Worm (Caenorhabditis elegans) whole organism, L3 larva: ENCODE measurements around the gene arrd-13.

Experiments used
- R02D3.7 ChIP-seq: fragments of 150-350 bp; optimal IDR thresholded peaks from 2 replicates; lab custom pipeline; 2014; ENCODE audit warnings: missing biosample characterization, missing genetic modification characterization
- ama-1 ChIP-seq: fragments of 150-350 bp; optimal IDR thresholded peaks from 2 replicates; lab custom pipeline; 2018
- ceh-82 ChIP-seq: fragments of 150-350 bp; optimal IDR thresholded peaks from 2 replicates; lab custom pipeline; 2014; ENCODE audit warnings: missing biosample characterization, missing genetic modification characterization
- daf-12 ChIP-seq: fragments of 150-350 bp; optimal IDR thresholded peaks from 2 replicates; lab custom pipeline; 2014; ENCODE audit warnings: missing biosample characterization, missing genetic modification reagents, missing genetic modification characterization
- egl-27 ChIP-seq: sonication (generic microtip); optimal IDR thresholded peaks from 4 replicates; lab custom pipeline; 2017; ENCODE audit warnings: missing biosample characterization, missing genetic modification reagents, missing genetic modification characterization
- egl-5 ChIP-seq: fragments of 150-350 bp; optimal IDR thresholded peaks from 2 replicates; lab custom pipeline; 2017; ENCODE audit warnings: missing biosample characterization, missing genetic modification reagents, missing genetic modification characterization, inconsistent platforms
- elt-1 ChIP-seq: fragments of 150-350 bp; optimal IDR thresholded peaks from 2 replicates; lab custom pipeline; 2014; ENCODE audit warnings: missing biosample characterization, missing genetic modification characterization
- elt-2 ChIP-seq: sonication (generic microtip); optimal IDR thresholded peaks from 2 replicates; lab custom pipeline; 2016; ENCODE audit warnings: missing genetic modification reagents, mild to moderate bottlenecking, missing genetic modification characterization, missing compliant biosample characterization
- eor-1 ChIP-seq, 2 experiments: fragments of 150-350 bp; optimal IDR thresholded peaks; 2 replicates each; lab custom pipeline; 2014 to 2018; ENCODE audit warnings: missing biosample characterization in 2 of 2, missing genetic modification characterization in 2 of 2
- fkh-10 ChIP-seq: sonication (generic microtip); optimal IDR thresholded peaks from 2 replicates; lab custom pipeline; 2017; ENCODE audit warnings: missing biosample characterization, missing genetic modification reagents, missing genetic modification characterization
- fkh-2 ChIP-seq: fragments of 150-350 bp; optimal IDR thresholded peaks from 2 replicates; lab custom pipeline; 2014; ENCODE audit warnings: missing biosample characterization, missing genetic modification reagents, missing genetic modification characterization
- fos-1 ChIP-seq: fragments of 150-350 bp; optimal IDR thresholded peaks from 2 replicates; lab custom pipeline; 2014; ENCODE audit warnings: missing biosample characterization, missing genetic modification characterization
- hmg-11 ChIP-seq: sonication (generic microtip); optimal IDR thresholded peaks from 2 replicates; lab custom pipeline; 2016; ENCODE audit warnings: missing genetic modification characterization, missing compliant biosample characterization
- lin-15B ChIP-seq: fragments of 150-350 bp; optimal IDR thresholded peaks from 2 replicates; lab custom pipeline; 2014; ENCODE audit warnings: missing biosample characterization, missing genetic modification characterization
- lin-39 ChIP-seq: fragments of 150-350 bp; optimal IDR thresholded peaks from 2 replicates; lab custom pipeline; 2018; ENCODE audit warnings: missing biosample characterization, missing genetic modification reagents, missing genetic modification characterization
- lsy-12 ChIP-seq: sonication (generic microtip); optimal IDR thresholded peaks from 2 replicates; lab custom pipeline; 2016; ENCODE audit warnings: mild to moderate bottlenecking, missing genetic modification characterization, missing compliant biosample characterization
- mdl-1 ChIP-seq: fragments of 150-350 bp; optimal IDR thresholded peaks from 2 replicates; lab custom pipeline; 2014; ENCODE audit warnings: missing biosample characterization, missing genetic modification characterization
- mml-1 ChIP-seq: fragments of 150-350 bp; sonication (generic microtip); optimal IDR thresholded peaks from 3 replicates; lab custom pipeline; 2014; ENCODE audit warnings: missing biosample characterization, missing genetic modification characterization
- nfya-1 ChIP-seq: sonication (generic microtip); optimal IDR thresholded peaks from 2 replicates; lab custom pipeline; 2017; ENCODE audit warnings: missing genetic modification characterization, mild to moderate bottlenecking, missing compliant biosample characterization, antibody characterized with exemption, moderate library complexity; ENCODE audit not compliant: insufficient read depth
- nhr-11 ChIP-seq: fragments of 150-350 bp; optimal IDR thresholded peaks from 2 replicates; lab custom pipeline; 2014; ENCODE audit warnings: missing biosample characterization, missing genetic modification characterization
- nhr-12 ChIP-seq: fragments of 150-350 bp; optimal IDR thresholded peaks from 2 replicates; lab custom pipeline; 2014; ENCODE audit warnings: missing biosample characterization, missing genetic modification characterization
- nhr-23 ChIP-seq: fragments of 150-350 bp; optimal IDR thresholded peaks from 2 replicates; lab custom pipeline; 2014; ENCODE audit warnings: missing biosample characterization, missing genetic modification reagents, missing genetic modification characterization
- nhr-237 ChIP-seq: fragments of 150-350 bp; optimal IDR thresholded peaks from 2 replicates; lab custom pipeline; 2014; ENCODE audit warnings: missing biosample characterization, missing genetic modification characterization
- nhr-25 ChIP-seq: sonication (generic microtip); optimal IDR thresholded peaks from 2 replicates; lab custom pipeline; 2017; ENCODE audit warnings: missing biosample characterization, missing genetic modification characterization
- nhr-28 ChIP-seq: fragments of 150-350 bp; optimal IDR thresholded peaks from 2 replicates; lab custom pipeline; 2014; ENCODE audit warnings: missing biosample characterization, missing genetic modification characterization
- nhr-43 ChIP-seq: sonication (generic microtip); optimal IDR thresholded peaks from 2 replicates; lab custom pipeline; 2016; ENCODE audit warnings: mild to moderate bottlenecking, missing genetic modification characterization, missing compliant biosample characterization; ENCODE audit not compliant: poor library complexity, severe bottlenecking
- nhr-67 ChIP-seq: fragments of 150-350 bp; optimal IDR thresholded peaks from 2 replicates; lab custom pipeline; 2014; ENCODE audit warnings: missing biosample characterization, missing genetic modification characterization
- nhr-76 ChIP-seq: fragments of 150-350 bp; sonication (generic microtip); optimal IDR thresholded peaks from 5 replicates; lab custom pipeline; 2014; ENCODE audit warnings: missing biosample characterization, missing genetic modification characterization
- pha-4 ChIP-seq: fragments of 150-350 bp; optimal IDR thresholded peaks from 2 replicates; lab custom pipeline; 2014; ENCODE audit warnings: missing biosample characterization, missing genetic modification reagents, missing genetic modification characterization
- pqm-1 ChIP-seq: fragments of 150-350 bp; optimal IDR thresholded peaks from 2 replicates; lab custom pipeline; 2017; ENCODE audit warnings: missing biosample characterization, missing genetic modification characterization, inconsistent platforms
- snpc-4 ChIP-seq: fragments of 150-350 bp; optimal IDR thresholded peaks from 2 replicates; lab custom pipeline; 2014; ENCODE audit warnings: missing biosample characterization, missing genetic modification characterization
- tbx-2 ChIP-seq: sonication (generic microtip); optimal IDR thresholded peaks from 2 replicates; lab custom pipeline; 2016; ENCODE audit warnings: mild to moderate bottlenecking, missing genetic modification characterization, missing compliant biosample characterization
- unc-39 ChIP-seq: sonication (generic microtip); optimal IDR thresholded peaks from 4 replicates; lab custom pipeline; 2017; ENCODE audit warnings: missing biosample characterization, missing genetic modification characterization
- ztf-11 ChIP-seq: fragments of 150-350 bp; optimal IDR thresholded peaks from 2 replicates; lab custom pipeline; 2014; ENCODE audit warnings: missing biosample characterization, missing genetic modification characterization
- ztf-4 ChIP-seq: fragments of 150-350 bp; optimal IDR thresholded peaks from 2 replicates; lab custom pipeline; 2014; ENCODE audit warnings: missing biosample characterization, missing genetic modification characterization

Gene arrd-13

ce11 chrII:13725793-13726192 is 32.4 kb upstream of the arrd-13 start, which contains the start of the genes Y54G9A.7 and bub-3:
Y54G9A.7 (minus strand) TSS chrII:13725799.
bub-3 (plus strand) TSS chrII:13726062.
- TF ChIP-seq hmg-11 (tag; lab: Kevin White, UChicago) (peak; percentile 65), pha-4 (tag; lab: Kevin White, UChicago) (peak; percentile 42), nhr-11 (tag; lab: Kevin White, UChicago) (no peak), mdl-1 (tag; lab: Kevin White, UChicago) (no peak), ama-1 (no peak), nfya-1 (peak; percentile 36), lin-15B (tag; lab: Kevin White, UChicago) (peak; percentile 33)
- TF ChIP-seq, all 47 proteins: peak for 4

- TF ChIP-seq eor-1 (tag; optimal IDR thresholded peaks at IDR 0.05; lab: Kevin White, UChicago): no peak
- TF ChIP-seq fos-1: no peak
- no peak for TF ChIP-seq nhr-237 (tag; lab: Kevin White, UChicago)
- TF ChIP-seq nhr-23 (tag; lab: Kevin White, UChicago): no peak
- TF ChIP-seq snpc-4 (tag; lab: Kevin White, UChicago): no peak
- no peak for TF ChIP-seq nhr-11 (tag; lab: Kevin White, UChicago)
- TF ChIP-seq lsy-12 (tag; lab: Kevin White, UChicago): no peak
- TF ChIP-seq nhr-25 (tag; lab: Kevin White, UChicago): no peak
- no peak for TF ChIP-seq pqm-1 (tag; lab: Kevin White, UChicago)
- no peak for TF ChIP-seq egl-27 (tag; lab: Kevin White, UChicago)
- TF ChIP-seq ceh-82: no peak
- no peak for TF ChIP-seq nhr-43
- no peak for TF ChIP-seq hmg-11 (tag; lab: Kevin White, UChicago)
- TF ChIP-seq nhr-12 (tag; lab: Kevin White, UChicago): no peak
- TF ChIP-seq nhr-67 (tag; lab: Kevin White, UChicago): no peak
- TF ChIP-seq R02D3.7 (tag; lab: Kevin White, UChicago): no peak
- TF ChIP-seq tbx-2: no peak
- TF ChIP-seq unc-39 (tag; lab: Kevin White, UChicago): no peak
- TF ChIP-seq fkh-2 (tag; lab: Kevin White, UChicago): no peak
- no peak for TF ChIP-seq ztf-4 (tag; lab: Kevin White, UChicago)
Observed at ce11 chrII:13729416-13729815, 28.8 kb upstream of the arrd-13 start, which contains the start of gene Y54G9A.9. Y54G9A.9 (plus strand) TSS chrII:13729716.

- no peak for TF ChIP-seq mml-1 (tag; lab: Kevin White, UChicago)
- no peak for TF ChIP-seq daf-12 (tag; lab: Kevin White, UChicago)
- no peak for TF ChIP-seq lsy-12 (tag; lab: Kevin White, UChicago)
- no peak for TF ChIP-seq mdl-1 (tag; lab: Kevin White, UChicago)
- TF ChIP-seq nhr-67 (tag; lab: Kevin White, UChicago): no peak
- TF ChIP-seq nhr-23 (tag; lab: Kevin White, UChicago): no peak
- no peak for TF ChIP-seq lin-39 (tag; lab: Kevin White, UChicago)
- no peak for TF ChIP-seq pha-4 (tag; lab: Kevin White, UChicago)
- TF ChIP-seq elt-1: no peak
- no peak for TF ChIP-seq hmg-11 (tag; lab: Kevin White, UChicago)
- no peak for TF ChIP-seq ztf-4 (tag; lab: Kevin White, UChicago)
- TF ChIP-seq nhr-76: no peak
- no peak for TF ChIP-seq ztf-11 (tag; lab: Kevin White, UChicago)
Observed at ce11 chrII:13732146-13732545, 26.1 kb upstream of the arrd-13 start.

DNA sequence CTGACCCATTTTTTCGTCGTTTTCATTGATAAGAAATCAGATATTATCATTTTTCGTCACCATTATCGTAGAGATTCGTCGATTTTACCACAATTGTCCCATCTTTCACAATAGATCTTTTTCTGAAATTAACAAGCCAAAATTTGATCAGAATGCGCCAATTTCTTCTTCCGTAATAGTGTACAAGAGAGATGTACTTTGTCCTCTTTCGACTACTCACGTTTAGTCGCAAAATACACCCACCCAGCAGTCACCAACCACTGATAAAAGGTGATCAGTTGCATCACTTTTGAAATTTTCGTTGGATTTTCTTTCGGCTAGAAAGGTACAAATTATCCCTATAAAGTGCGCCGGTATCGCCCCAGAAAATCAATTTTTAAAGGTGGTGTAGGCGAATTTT is 25.6 kb upstream of the arrd-13 start:
- TF ChIP-seq pqm-1 (tag; lab: Kevin White, UChicago): peak; percentile 10
- peak; percentile 20 for TF ChIP-seq elt-2
- TF ChIP-seq nhr-28 (tag; lab: Kevin White, UChicago): no peak
- TF ChIP-seq, all 47 proteins: peak for 2

DNA sequence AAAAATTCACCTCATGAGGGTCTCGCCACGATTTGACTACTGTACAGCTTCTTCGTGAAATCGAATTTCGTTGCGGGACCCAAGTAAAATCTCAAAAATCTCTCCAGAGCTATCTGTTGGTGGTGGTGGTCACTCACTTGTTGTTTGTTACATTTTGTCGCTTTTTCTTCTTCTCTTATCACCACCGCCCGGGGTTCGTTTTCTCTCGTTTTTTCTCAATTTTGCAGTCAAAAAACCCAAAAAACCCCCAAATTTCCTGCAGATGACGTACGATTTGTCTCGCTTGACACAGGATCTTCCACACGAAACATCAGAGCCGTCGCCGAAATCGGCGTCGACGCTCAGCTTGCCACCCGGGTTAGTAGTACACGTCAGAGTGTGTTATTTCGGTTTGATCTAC is 22.1 kb upstream of the arrd-13 start, which contains the start of gene R06B9.5:
TSS of gene R06B9.5 (plus strand) at position 232 of the 400 bp plus-strand sequence.
- TF ChIP-seq eor-1 (tag; optimal IDR thresholded peaks at IDR 0.05; lab: Kevin White, UChicago) (no peak), pqm-1 (tag; lab: Kevin White, UChicago) (no peak), ama-1 (peak; percentile 10), fkh-10 (GFP tag; lab: Kevin White, UChicago) (no peak), egl-5 (tag; lab: Kevin White, UChicago) (no peak)
